Fruit fly (Drosophila melanogaster): Measurements from ENCODE around the gene CG5347.

Gene CG5347

DNA sequence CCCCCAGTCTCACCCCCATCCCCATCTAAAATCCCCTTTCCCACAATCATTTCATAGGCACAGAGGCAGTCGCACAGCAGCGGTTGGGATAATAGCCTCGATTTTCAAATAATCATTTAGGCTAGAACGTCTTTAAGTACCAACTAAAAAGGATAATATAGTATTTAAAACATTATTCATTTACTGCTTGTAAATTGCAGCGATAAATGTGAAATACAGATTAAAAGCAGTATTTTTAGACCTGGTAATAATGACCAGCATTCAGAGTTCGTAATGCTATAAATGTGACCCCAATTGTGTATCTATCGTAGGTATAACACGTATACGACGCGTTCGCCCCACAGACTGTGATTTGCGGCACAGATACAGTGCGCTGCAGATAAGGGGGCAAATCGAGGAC, 49.0 kb upstream of the CG5347 start (continued):
- TF ChIP-seq CG14667 (GFP tag; IDR thresholded peaks at IDR 0.05) (no peak), CTCF (GFP tag; optimal IDR thresholded peaks at IDR 0.05) (no peak), CG6813 (GFP tag; optimal IDR thresholded peaks at IDR 0.05) (peak; percentile 47), H15 (GFP tag; IDR thresholded peaks at IDR 0.05) (no peak), CG9609 (GFP tag; optimal IDR thresholded peaks at IDR 0.05) (no peak), gce (GFP tag; IDR thresholded peaks at IDR 0.05) (no peak), Deaf1 (tag; optimal IDR thresholded peaks at IDR 0.05) (peak; percentile 20), CG31388 (GFP tag; optimal IDR thresholded peaks at IDR 0.05) (no peak), toy (GFP tag; IDR thresholded peaks at IDR 0.05) (no peak), nerfin-1 (tag; optimal IDR thresholded peaks at IDR 0.05) (peak; percentile 16), en (GFP tag; optimal IDR thresholded peaks at IDR 0.05) (no peak), HmgZ (tag; optimal IDR thresholded peaks at IDR 0.05) (no peak), MTF-1 (GFP tag; optimal IDR thresholded peaks at IDR 0.05; ENCODE audit: borderline replicate concordance) (no peak), CG17802 (tag; optimal IDR thresholded peaks at IDR 0.05) (no peak), gsb-n (tag; optimal IDR thresholded peaks at IDR 0.05) (no peak), dan (GFP tag; IDR thresholded peaks at IDR 0.05) (no peak), tll (GFP tag; optimal IDR thresholded peaks at IDR 0.05) (no peak), YL-1 (GFP tag; optimal IDR thresholded peaks at IDR 0.05) (no peak), zen2 (GFP tag; IDR thresholded peaks at IDR 0.05; ENCODE audit: partially characterized antibody) (no peak), dati (GFP tag; IDR thresholded peaks at IDR 0.05) (no peak), CG7987 (GFP tag; optimal IDR thresholded peaks at IDR 0.05) (no peak), D (optimal IDR thresholded peaks at IDR 0.05) (no peak), D (GFP tag; optimal IDR thresholded peaks at IDR 0.05) (peak; percentile 14), Sox102F (GFP tag; optimal IDR thresholded peaks at IDR 0.05) (peak; percentile 55), Ssrp (tag; optimal IDR thresholded peaks at IDR 0.05) (no peak), Hmr (GFP tag; optimal IDR thresholded peaks at IDR 0.05) (peak; percentile 26), ERR (GFP tag; optimal IDR thresholded peaks at IDR 0.05) (no peak), CG14014 (GFP tag; IDR thresholded peaks at IDR 0.05) (no peak), pita (GFP tag; optimal IDR thresholded peaks at IDR 0.05) (no peak), Xrp1 (GFP tag; IDR thresholded peaks at IDR 0.05) (no peak), HLH4C (GFP tag; IDR thresholded peaks at IDR 0.05; ENCODE audit: partially characterized antibody) (no peak), HLH3B (GFP tag; IDR thresholded peaks at IDR 0.05) (no peak), CG10462 (GFP tag; optimal IDR thresholded peaks at IDR 0.05) (no peak), Hr78 (GFP tag; optimal IDR thresholded peaks at IDR 0.05) (no peak), Camta (GFP tag; optimal IDR thresholded peaks at IDR 0.05) (peak; percentile 2), otp (GFP tag; IDR thresholded peaks at IDR 0.05) (no peak), CG18619 (GFP tag; optimal IDR thresholded peaks at IDR 0.05) (no peak), sr (GFP tag; IDR thresholded peaks at IDR 0.05) (no peak), nmo (GFP tag; optimal IDR thresholded peaks at IDR 0.05) (peak; percentile 39), wor (GFP tag; IDR thresholded peaks at IDR 0.05) (no peak), CG18599 (GFP tag; optimal IDR thresholded peaks at IDR 0.05) (peak; percentile 76), CG7839 (tag; optimal IDR thresholded peaks at IDR 0.05) (peak; percentile 66), crp (GFP tag; optimal IDR thresholded peaks at IDR 0.05) (no peak), CG16815 (GFP tag; optimal IDR thresholded peaks at IDR 0.05) (no peak), ac (GFP tag; optimal IDR thresholded peaks at IDR 0.05) (no peak), chinmo (GFP tag; IDR thresholded peaks at IDR 0.05; ENCODE audit: partially characterized antibody) (no peak), CG11695 (GFP tag; IDR thresholded peaks at IDR 0.05) (no peak), vnd (GFP tag; IDR thresholded peaks at IDR 0.05; ENCODE audit: partially characterized antibody) (no peak), CG16813 (GFP tag; IDR thresholded peaks at IDR 0.05; ENCODE audit: partially characterized antibody) (no peak), CG6854 (GFP tag; optimal IDR thresholded peaks at IDR 0.05) (no peak), CG17328 (GFP tag; IDR thresholded peaks at IDR 0.05) (no peak)
